Worm (Caenorhabditis elegans): Measurements from ENCODE around the gene egl-47.

Gene egl-47

DNA sequence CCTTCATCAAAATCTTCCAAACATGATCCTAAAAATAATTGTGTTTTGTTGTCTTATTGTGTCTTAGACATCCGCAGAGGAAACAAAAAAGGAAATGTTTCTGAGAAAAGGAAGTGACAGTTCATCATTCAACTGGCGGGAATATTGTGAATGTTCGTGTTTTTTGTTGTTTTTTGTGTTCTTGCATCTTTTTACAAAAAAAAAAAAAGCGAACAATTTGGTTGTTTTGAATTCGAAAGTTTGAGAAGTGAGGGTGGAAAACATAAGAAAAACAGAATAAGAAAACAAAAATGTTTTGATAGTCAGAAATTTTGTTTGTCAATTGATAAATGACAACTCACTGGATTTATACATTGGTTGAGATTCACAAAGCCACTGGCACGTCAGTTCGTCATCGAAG, 10.2 kb downstream of the egl-47 start:
- no peak for TF ChIP-seq alr-1 (tag; optimal IDR thresholded peaks at IDR 0.05)
- no peak for TF ChIP-seq lin-13 (GFP tag; optimal IDR thresholded peaks at IDR 0.05)
- no peak for TF ChIP-seq zag-1 (tag; optimal IDR thresholded peaks at IDR 0.05)
- TF ChIP-seq blmp-1 (tag; optimal IDR thresholded peaks at IDR 0.05; ENCODE audit: insufficient read depth), result no peak
- no peak for TF ChIP-seq unc-55 (GFP tag; optimal IDR thresholded peaks at IDR 0.05)
- TF ChIP-seq nhr-11 (tag; optimal IDR thresholded peaks at IDR 0.05), result no peak
- no peak for TF ChIP-seq ZK546.5 (tag; optimal IDR thresholded peaks at IDR 0.05)
- TF ChIP-seq ceh-16 (tag; optimal IDR thresholded peaks at IDR 0.05), result no peak
- TF ChIP-seq nhr-6 (tag; optimal IDR thresholded peaks at IDR 0.05), result no peak
- no peak for TF ChIP-seq sma-3 (GFP tag; optimal IDR thresholded peaks at IDR 0.05)
- TF ChIP-seq sma-9 (GFP tag; optimal IDR thresholded peaks at IDR 0.05), result no peak
- TF ChIP-seq sma-9 (tag; optimal IDR thresholded peaks at IDR 0.05), result no peak
- TF ChIP-seq ztf-11 (tag; optimal IDR thresholded peaks at IDR 0.05), result no peak
- TF ChIP-seq Y55F3AM.14 (GFP tag; optimal IDR thresholded peaks at IDR 0.05), result no peak
- no peak for TF ChIP-seq ztf-1 (GFP tag; conservative IDR thresholded peaks at IDR 0.05)
- no peak for TF ChIP-seq ztf-4 (tag; optimal IDR thresholded peaks at IDR 0.05)
- no peak for TF ChIP-seq lin-39 (tag; optimal IDR thresholded peaks at IDR 0.05)
- no peak for TF ChIP-seq aly-2 (tag; optimal IDR thresholded peaks at IDR 0.05)
- no peak for TF ChIP-seq nhr-237 (tag; optimal IDR thresholded peaks at IDR 0.05)
- no peak for TF ChIP-seq unc-62 (GFP tag; optimal IDR thresholded peaks at IDR 0.05)
- no peak for TF ChIP-seq nhr-77 (tag; optimal IDR thresholded peaks at IDR 0.05)

DNA sequence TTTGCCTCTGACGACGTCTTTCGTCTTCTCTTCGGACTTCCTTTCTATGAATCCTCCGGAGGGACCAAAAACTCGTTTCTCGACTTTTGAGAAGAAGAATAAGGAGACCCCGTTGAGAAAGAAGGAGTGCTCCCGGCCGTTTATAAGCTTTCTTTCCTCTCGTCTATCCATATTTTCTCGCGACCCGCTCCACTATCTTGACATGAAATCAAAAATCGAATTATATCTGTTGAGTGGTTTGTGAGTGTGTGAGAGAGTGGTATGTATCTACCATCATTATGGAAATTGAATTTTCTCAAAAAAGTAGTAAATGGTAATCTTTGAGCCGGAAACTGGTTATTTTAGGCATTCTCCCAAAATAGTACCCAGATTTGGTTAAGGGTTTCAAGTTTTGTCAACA, 11.8 kb downstream of the egl-47 start:
- TF ChIP-seq C34F6.9 (tag; optimal IDR thresholded peaks at IDR 0.05), result no peak
- no peak for TF ChIP-seq gmeb-1 (tag; optimal IDR thresholded peaks at IDR 0.05)
- TF ChIP-seq ztf-4 (tag; optimal IDR thresholded peaks at IDR 0.05), result no peak
- TF ChIP-seq skn-1 (tag; optimal IDR thresholded peaks at IDR 0.05), result no peak
- TF ChIP-seq blmp-1 (tag; optimal IDR thresholded peaks at IDR 0.05; ENCODE audit: insufficient read depth), result no peak
- no peak for TF ChIP-seq alr-1 (tag; optimal IDR thresholded peaks at IDR 0.05)
- TF ChIP-seq lin-11 (tag; optimal IDR thresholded peaks at IDR 0.05), result no peak
- TF ChIP-seq sma-9 (GFP tag; optimal IDR thresholded peaks at IDR 0.05), result no peak
- no peak for TF ChIP-seq sma-9 (tag; optimal IDR thresholded peaks at IDR 0.05)
- no peak for TF ChIP-seq F13H6.1 (tag; optimal IDR thresholded peaks at IDR 0.05)

DNA sequence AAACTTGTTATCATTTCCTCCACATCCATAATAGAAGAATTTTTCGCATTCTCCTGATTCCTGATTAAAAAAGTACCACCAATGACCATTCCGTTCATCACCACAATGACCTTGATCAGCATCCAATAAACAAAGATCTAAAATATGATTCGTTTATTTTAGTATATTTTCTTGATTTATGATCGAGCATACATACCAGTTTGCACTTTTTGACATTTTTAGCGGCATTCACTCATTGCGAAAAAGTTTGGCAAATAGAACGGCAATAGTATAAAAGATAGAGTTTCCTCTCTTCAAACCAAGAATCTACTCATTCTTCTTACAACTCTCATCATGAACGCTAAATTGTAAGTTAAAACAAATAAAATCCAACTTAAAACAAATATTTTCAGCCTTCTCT, 14.5 kb downstream of the egl-47 start, which contains the start of gene fipr-10:
Gene fipr-10, plus strand, starts transcription at position 301 of the 400 bp plus-strand sequence.
- no peak for TF ChIP-seq ama-1 (optimal IDR thresholded peaks at IDR 0.05)
- no peak for TF ChIP-seq unc-39 (tag; optimal IDR thresholded peaks at IDR 0.05)
- no peak for TF ChIP-seq blmp-1 (tag; optimal IDR thresholded peaks at IDR 0.05; ENCODE audit: insufficient read depth)
- no peak for TF ChIP-seq egl-27 (tag; optimal IDR thresholded peaks at IDR 0.05)
- TF ChIP-seq ceh-82 (tag; optimal IDR thresholded peaks at IDR 0.05), result no peak

DNA sequence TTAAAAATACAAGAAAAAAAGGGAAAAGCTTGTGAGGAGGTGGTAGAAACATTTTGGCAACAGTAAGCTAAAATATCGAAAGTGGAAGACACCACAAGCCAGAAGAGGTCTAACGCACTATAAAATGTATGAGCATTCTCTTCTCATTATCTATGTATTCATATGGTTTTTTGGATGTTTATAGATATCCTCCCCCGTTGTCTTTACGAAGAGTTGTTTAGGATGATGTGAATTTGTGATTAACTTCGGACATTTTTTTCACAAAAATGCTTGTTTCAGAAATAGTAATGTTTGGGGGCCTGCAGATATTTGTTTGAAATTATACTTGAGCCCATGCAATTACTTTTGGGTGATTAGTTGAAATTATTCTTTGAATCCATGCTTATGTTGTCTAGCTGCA, 15.6 kb downstream of the egl-47 start, which contains the start of gene mec-9:
Gene mec-9, minus strand, starts transcription at position 101 of the 400 bp plus-strand sequence.
- TF ChIP-seq mab-5 (tag; optimal IDR thresholded peaks at IDR 0.05), result no peak
- TF ChIP-seq unc-55 (GFP tag; optimal IDR thresholded peaks at IDR 0.05), result peak; percentile 73

DNA sequence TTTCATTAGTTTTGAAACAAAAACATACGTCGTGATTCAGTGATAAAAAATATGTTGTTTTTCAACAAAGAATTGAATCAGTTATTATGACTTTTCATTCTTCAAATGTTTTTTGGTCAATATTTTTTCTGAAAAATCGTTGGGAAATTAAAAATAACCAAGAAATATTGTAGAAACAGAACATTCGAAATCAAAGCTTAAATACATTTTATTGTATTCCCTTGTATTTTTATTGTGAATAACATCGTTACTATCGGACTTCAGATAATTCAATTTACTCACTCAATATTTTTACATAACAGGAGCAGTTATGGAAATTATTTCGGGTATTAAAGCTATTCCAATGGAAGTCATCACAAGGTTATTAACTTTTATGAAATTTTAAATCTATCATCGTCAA, 17.3 kb downstream of the egl-47 start, which contains the start of gene C50H2.4:
Gene C50H2.4, plus strand, starts transcription at position 301 of the 400 bp plus-strand sequence.
- TF ChIP-seq snpc-4 (tag; optimal IDR thresholded peaks at IDR 0.05), result no peak
- TF ChIP-seq nhr-237 (tag; optimal IDR thresholded peaks at IDR 0.05), result no peak
- no peak for TF ChIP-seq zag-1 (tag; optimal IDR thresholded peaks at IDR 0.05)
- TF ChIP-seq lsy-2 (tag; optimal IDR thresholded peaks at IDR 0.05), result no peak
- TF ChIP-seq sem-4 (tag; optimal IDR thresholded peaks at IDR 0.05), result no peak
- no peak for TF ChIP-seq nhr-21 (tag; optimal IDR thresholded peaks at IDR 0.05)
- no peak for TF ChIP-seq fos-1 (tag; optimal IDR thresholded peaks at IDR 0.05)
- TF ChIP-seq unc-62 (GFP tag; optimal IDR thresholded peaks at IDR 0.05), result no peak

Data from whole organism, L2 larva.